Fruit fly (Drosophila melanogaster) whole organism, pupa: ENCODE measurements around the gene gish.

Experiments
- CG10348 ChIP-seq: fragments of 200-800 bp; sonication (Bioruptor generic); IDR thresholded peaks from 2 replicates; pipeline ENCODE4 v1.3.6; 2022; ENCODE audit warnings: missing biosample characterization, missing genetic modification characterization
- CG12605 ChIP-seq: fragments of 200-800 bp; sonication (Bioruptor generic); IDR thresholded peaks from 2 replicates; pipeline ENCODE4 v1.3.6; 2022; ENCODE audit warnings: missing biosample characterization, missing genetic modification characterization
- CG13204 ChIP-seq: fragments of 200-800 bp; sonication (Bioruptor generic); optimal IDR thresholded peaks from 2 replicates; lab custom pipeline; 2018; ENCODE audit warnings: missing biosample characterization, mild to moderate bottlenecking, missing genetic modification characterization, moderate library complexity
- CG14655 ChIP-seq: fragments of 200-800 bp; sonication (Bioruptor generic); optimal IDR thresholded peaks from 3 replicates; lab custom pipeline; 2017; ENCODE audit warnings: mild to moderate bottlenecking, missing biosample characterization, missing genetic modification reagents, missing genetic modification characterization
- CG15710 ChIP-seq: fragments of 200-800 bp; sonication (Bioruptor generic); optimal IDR thresholded peaks from 2 replicates; lab custom pipeline; 2018; ENCODE audit warnings: missing biosample characterization, mild to moderate bottlenecking, missing genetic modification characterization, moderate library complexity
- CG17806 ChIP-seq: fragments of 200-800 bp; sonication (Bioruptor generic); optimal IDR thresholded peaks from 2 replicates; lab custom pipeline; 2018; ENCODE audit warnings: missing biosample characterization, mild to moderate bottlenecking, missing genetic modification characterization, moderate library complexity
- CG32121 ChIP-seq: fragments of 200-800 bp; sonication (Bioruptor generic); IDR thresholded peaks from 2 replicates; pipeline ENCODE4 v1.3.6; 2022; ENCODE audit warnings: missing biosample characterization, missing genetic modification characterization
- CG34367 ChIP-seq: fragments of 200-800 bp; sonication (Bioruptor generic); optimal IDR thresholded peaks from 2 replicates; lab custom pipeline; 2018; ENCODE audit warnings: missing biosample characterization, mild to moderate bottlenecking, missing genetic modification characterization
- CG4496 ChIP-seq: fragments of 200-800 bp; sonication (Bioruptor generic); IDR thresholded peaks from 3 replicates; pipeline ENCODE4 v1.3.6; 2022; ENCODE audit warnings: missing biosample characterization, missing genetic modification characterization
- CG8159 ChIP-seq: fragments of 200-800 bp; sonication (Bioruptor generic); optimal IDR thresholded peaks from 3 replicates; lab custom pipeline; 2018; ENCODE audit warnings: missing biosample characterization, mild to moderate bottlenecking, missing genetic modification characterization, moderate library complexity
- CG8301 ChIP-seq: fragments of 200-800 bp; sonication (Bioruptor generic); optimal IDR thresholded peaks from 2 replicates; lab custom pipeline; 2018; ENCODE audit warnings: missing biosample characterization, mild to moderate bottlenecking, missing genetic modification characterization
- CG9948 ChIP-seq: fragments of 200-800 bp; sonication (Bioruptor generic); optimal IDR thresholded peaks from 2 replicates; lab custom pipeline; 2018; ENCODE audit warnings: missing biosample characterization, mild to moderate bottlenecking, missing genetic modification characterization, moderate library complexity
- D1 ChIP-seq: fragments of 200-800 bp; sonication (Bioruptor generic); optimal IDR thresholded peaks from 2 replicates; lab custom pipeline; 2018; ENCODE audit warnings: missing biosample characterization, mild to moderate bottlenecking, missing genetic modification characterization, moderate library complexity
- EcR ChIP-seq: fragments of 200-800 bp; sonication (Bioruptor generic); optimal IDR thresholded peaks from 3 replicates; lab custom pipeline; 2019; ENCODE audit warnings: missing biosample characterization, missing genetic modification characterization, mild to moderate bottlenecking, moderate library complexity, missing genetic modification reagents
- Ets98B ChIP-seq: fragments of 200-800 bp; sonication (Bioruptor generic); IDR thresholded peaks from 2 replicates; pipeline ENCODE4 v1.3.6; 2022; ENCODE audit warnings: missing biosample characterization, missing genetic modification characterization
- Pif1A ChIP-seq: fragments of 200-800 bp; sonication (Bioruptor generic); optimal IDR thresholded peaks from 3 replicates; lab custom pipeline; 2016; ENCODE audit warnings: missing biosample characterization, missing genetic modification characterization
- Pif1B ChIP-seq: fragments of 200-800 bp; sonication (Bioruptor generic); optimal IDR thresholded peaks from 3 replicates; lab custom pipeline; 2016; ENCODE audit warnings: missing biosample characterization, missing genetic modification characterization
- Snoo ChIP-seq: fragments of 200-800 bp; sonication (Bioruptor generic); optimal IDR thresholded peaks from 3 replicates; lab custom pipeline; 2017; ENCODE audit warnings: missing biosample characterization, mild to moderate bottlenecking, missing genetic modification characterization, inconsistent platforms
- fd96Ca ChIP-seq: fragments of 200-800 bp; sonication (Bioruptor generic); IDR thresholded peaks from 3 replicates; pipeline ENCODE4 v1.3.6; 2022; ENCODE audit warnings: missing biosample characterization, missing genetic modification characterization
- gl ChIP-seq: fragments of 200-800 bp; sonication (Bioruptor generic); optimal IDR thresholded peaks from 2 replicates; lab custom pipeline; 2018; ENCODE audit warnings: missing biosample characterization, mild to moderate bottlenecking, missing genetic modification characterization
- rn ChIP-seq: fragments of 200-800 bp; sonication (Bioruptor generic); IDR thresholded peaks from 2 replicates; pipeline ENCODE4 v1.3.6; 2022; ENCODE audit warnings: missing biosample characterization, missing genetic modification characterization

gish gene

dm6 chr3R:16234298-16234697, 38.0 kb upstream of the gish start:
- TF ChIP-seq Pif1B (no peak), Snoo (tag; lab: Kevin White, UChicago) (no peak), CG32121 (GFP tag; lab: Robert Waterston, UW) (no peak), gl (tag; lab: Kevin White, UChicago) (no peak), CG8301 (tag; lab: Kevin White, UChicago) (no peak), CG10348 (GFP tag; lab: Robert Waterston, UW) (no peak), fd96Ca (no peak), Ets98B (GFP tag; lab: Robert Waterston, UW) (no peak), EcR (GFP tag; lab: Kevin White, UChicago) (peak; percentile 66), CG15710 (tag; lab: Kevin White, UChicago) (no peak), CG12605 (GFP tag; lab: Robert Waterston, UW) (no peak), D1 (tag; lab: Kevin White, UChicago) (no peak), CG8159 (tag; lab: Kevin White, UChicago) (no peak), Pif1A (GFP tag; lab: Kevin White, UChicago) (no peak), CG14655 (no peak), CG17806 (tag; lab: Kevin White, UChicago) (no peak), CG13204 (GFP tag; lab: Kevin White, UChicago) (peak; percentile 90), CG4496 (GFP tag; lab: Robert Waterston, UW) (no peak)

dm6 chr3R:16234745-16235149, 37.5 kb upstream of the gish start:
- TF ChIP-seq CG14655 (peak; percentile 92), fd96Ca (no peak), Pif1B (peak; percentile 90), rn (GFP tag; lab: Robert Waterston, UW) (no peak), D1 (tag; lab: Kevin White, UChicago) (peak; percentile 83), CG9948 (tag; lab: Kevin White, UChicago) (peak; percentile 93), CG17806 (tag; lab: Kevin White, UChicago) (peak; percentile 88), gl (tag; lab: Kevin White, UChicago) (peak; percentile 27), CG10348 (GFP tag; lab: Robert Waterston, UW) (no peak), CG12605 (GFP tag; lab: Robert Waterston, UW) (no peak), Ets98B (GFP tag; lab: Robert Waterston, UW) (no peak), CG32121 (GFP tag; lab: Robert Waterston, UW) (no peak), Pif1A (GFP tag; lab: Kevin White, UChicago) (peak; percentile 81), EcR (GFP tag; lab: Kevin White, UChicago) (no peak), CG15710 (tag; lab: Kevin White, UChicago) (peak; percentile 90), CG13204 (GFP tag; lab: Kevin White, UChicago) (no peak), CG8301 (tag; lab: Kevin White, UChicago) (peak; percentile 86), CG34367 (peak; percentile 83), CG8159 (tag; lab: Kevin White, UChicago) (peak; percentile 95), Snoo (tag; lab: Kevin White, UChicago) (peak; percentile 87), CG4496 (GFP tag; lab: Robert Waterston, UW) (no peak)
- TF ChIP-seq, all 21 proteins: peak for 12

- TF ChIP-seq CG8301 (tag; lab: Kevin White, UChicago) (no peak), CG13204 (GFP tag; lab: Kevin White, UChicago) (peak; percentile 76), EcR (GFP tag; lab: Kevin White, UChicago) (peak; percentile 96), CG14655 (no peak)
Observed at dm6 chr3R:16235215-16235937, 36.9 kb upstream of the gish start.

dm6 chr3R:16235941-16236712, 36.1 kb upstream of the gish start:
- TF ChIP-seq CG4496 (GFP tag; lab: Robert Waterston, UW) (no peak), Snoo (tag; lab: Kevin White, UChicago) (peak; percentile 91), D1 (tag; lab: Kevin White, UChicago) (peak; percentile 93), CG32121 (GFP tag; lab: Robert Waterston, UW) (no peak), fd96Ca (no peak), CG17806 (tag; lab: Kevin White, UChicago) (peak; percentile 80), Pif1A (GFP tag; lab: Kevin White, UChicago) (peak; percentile 62), CG15710 (tag; lab: Kevin White, UChicago) (peak; percentile 95), CG8301 (tag; lab: Kevin White, UChicago) (peak; percentile 87), CG8159 (tag; lab: Kevin White, UChicago) (peak; percentile 96), gl (tag; lab: Kevin White, UChicago) (peak; percentile 30), rn (GFP tag; lab: Robert Waterston, UW) (no peak), CG12605 (GFP tag; lab: Robert Waterston, UW) (no peak), Pif1B (peak; percentile 59), CG9948 (tag; lab: Kevin White, UChicago) (peak; percentile 93), CG34367 (peak; percentile 88), CG14655 (peak; percentile 95), CG13204 (GFP tag; lab: Kevin White, UChicago) (peak; percentile 98), Ets98B (GFP tag; lab: Robert Waterston, UW) (no peak), CG10348 (GFP tag; lab: Robert Waterston, UW) (no peak), EcR (GFP tag; lab: Kevin White, UChicago) (peak; percentile 68)
- TF ChIP-seq, all 21 proteins: peak for 14
